Fruit fly (Drosophila melanogaster) whole organism, embryonic: ENCODE results near the gene CG7506.

Experiments used
- ATbp ChIP-seq: fragments of 200-800 bp; sonication (Bioruptor generic); optimal IDR thresholded peaks from 2 replicates; lab custom pipeline; 2017; ENCODE audit warnings: missing biosample characterization, mild to moderate bottlenecking, missing genetic modification characterization, missing genetic modification reagents
- Asciz ChIP-seq: fragments of 200-800 bp; sonication (Bioruptor generic); optimal IDR thresholded peaks from 2 replicates; lab custom pipeline; 2017; ENCODE audit warnings: missing biosample characterization, mild to moderate bottlenecking, missing genetic modification characterization, missing genetic modification reagents
- Atf3 ChIP-seq: fragments of 200-800 bp; sonication (Bioruptor generic); optimal IDR thresholded peaks from 3 replicates; lab custom pipeline; 2016; ENCODE audit warnings: missing biosample characterization, missing genetic modification characterization
- CG10267 ChIP-seq: fragments of 200-800 bp; sonication (Bioruptor generic); optimal IDR thresholded peaks from 2 replicates; lab custom pipeline; 2018; ENCODE audit warnings: missing biosample characterization, mild to moderate bottlenecking, missing genetic modification characterization, moderate library complexity
- CG12155 ChIP-seq: fragments of 200-800 bp; sonication (Bioruptor generic); optimal IDR thresholded peaks from 3 replicates; lab custom pipeline; 2016; ENCODE audit warnings: missing biosample characterization, missing genetic modification characterization
- CG12744 ChIP-seq: fragments of 200-800 bp; sonication (Bioruptor generic); optimal IDR thresholded peaks from 2 replicates; lab custom pipeline; 2016; ENCODE audit warnings: missing biosample characterization, missing genetic modification characterization
- CG1603 ChIP-seq: fragments of 200-800 bp; sonication (Bioruptor generic); optimal IDR thresholded peaks from 2 replicates; lab custom pipeline; 2019; ENCODE audit warnings: missing biosample characterization, mild to moderate bottlenecking, missing genetic modification characterization, moderate library complexity
- CG17359 ChIP-seq: fragments of 200-800 bp; sonication (Bioruptor generic); optimal IDR thresholded peaks from 3 replicates; lab custom pipeline; 2018; ENCODE audit warnings: missing biosample characterization, mild to moderate bottlenecking, missing genetic modification characterization, moderate library complexity
- CG2199 ChIP-seq: fragments of 200-800 bp; sonication (Bioruptor generic); IDR thresholded peaks from 3 replicates; pipeline ENCODE4 v1.3.6; 2022; ENCODE audit warnings: missing biosample characterization, missing genetic modification characterization
- CG3065 ChIP-seq: fragments of 200-800 bp; sonication (Bioruptor generic); optimal IDR thresholded peaks from 2 replicates; lab custom pipeline; 2016; ENCODE audit warnings: missing biosample characterization, missing genetic modification characterization
- CG31441 ChIP-seq: fragments of 200-800 bp; sonication (Bioruptor generic); IDR thresholded peaks from 2 replicates; pipeline ENCODE4 v1.3.6; 2022; ENCODE audit warnings: missing biosample characterization, missing genetic modification characterization
- CG3281 ChIP-seq: fragments of 200-800 bp; sonication (Bioruptor generic); optimal IDR thresholded peaks from 3 replicates; lab custom pipeline; 2017; ENCODE audit warnings: missing biosample characterization, mild to moderate bottlenecking, missing genetic modification characterization
- CG33557 ChIP-seq: fragments of 200-800 bp; sonication (Bioruptor generic); optimal IDR thresholded peaks from 2 replicates; lab custom pipeline; 2019; ENCODE audit warnings: missing biosample characterization, mild to moderate bottlenecking, missing genetic modification characterization, moderate library complexity
- CG34422 ChIP-seq: fragments of 200-800 bp; sonication (Bioruptor generic); IDR thresholded peaks from 3 replicates; pipeline ENCODE4 v1.3.6; 2022; ENCODE audit warnings: missing biosample characterization, missing genetic modification characterization
- CG9817 ChIP-seq: fragments of 200-800 bp; sonication (Bioruptor generic); optimal IDR thresholded peaks from 2 replicates; lab custom pipeline; 2018; ENCODE audit warnings: missing biosample characterization, mild to moderate bottlenecking, missing genetic modification characterization, moderate library complexity
- CoRest ChIP-seq: fragments of 200-800 bp; sonication (Bioruptor generic); optimal IDR thresholded peaks from 3 replicates; lab custom pipeline; 2018; ENCODE audit warnings: missing biosample characterization, mild to moderate bottlenecking, missing genetic modification characterization, moderate library complexity
- CrebB ChIP-seq: fragments of 200-800 bp; sonication (Bioruptor generic); optimal IDR thresholded peaks from 3 replicates; lab custom pipeline; 2018; ENCODE audit warnings: missing biosample characterization, mild to moderate bottlenecking, missing genetic modification characterization
- Dek ChIP-seq: fragments of 200-800 bp; sonication (Bioruptor generic); optimal IDR thresholded peaks from 3 replicates; lab custom pipeline; 2019; ENCODE audit warnings: missing biosample characterization, mild to moderate bottlenecking, missing genetic modification characterization, moderate library complexity
- E2f2 ChIP-seq: fragments of 200-800 bp; sonication (Bioruptor generic); IDR thresholded peaks from 2 replicates; pipeline ENCODE4 v1.3.6; 2022; ENCODE audit warnings: missing biosample characterization, missing genetic modification characterization
- Ets97D ChIP-seq: fragments of 200-800 bp; sonication (Bioruptor generic); optimal IDR thresholded peaks from 3 replicates; lab custom pipeline; 2016; ENCODE audit warnings: missing biosample characterization, missing genetic modification characterization
- GATAe ChIP-seq: fragments of 200-800 bp; sonication (Bioruptor generic); conservative IDR thresholded peaks from 2 replicates; pipeline ENCODE4 v1.3.6; 2022; ENCODE audit warnings: missing biosample characterization, missing genetic modification characterization
- Hr51 ChIP-seq, 2 experiments: fragments of 200-800 bp; sonication (Bioruptor generic); optimal IDR thresholded peaks; 2 replicates in 1 of 2; 3 replicates in 1 of 2; lab custom pipeline; 2016 to 2018; ENCODE audit warnings: missing biosample characterization in 2 of 2, missing genetic modification characterization in 2 of 2, mild to moderate bottlenecking in 1 of 2, moderate library complexity in 1 of 2
- Max ChIP-seq: fragments of 200-800 bp; sonication (Bioruptor generic); optimal IDR thresholded peaks from 2 replicates; lab custom pipeline; 2016; ENCODE audit warnings: missing biosample characterization, mild to moderate bottlenecking, missing genetic modification characterization
- Med ChIP-seq: fragments of 200-800 bp; sonication (Bioruptor generic); peaks from one replicate; lab custom pipeline; 2016; ENCODE audit warnings: missing biosample characterization, missing genetic modification characterization, mild to moderate bottlenecking, inconsistent platforms, moderate library complexity
- Mrtf ChIP-seq: fragments of 200-800 bp; sonication (Bioruptor generic); IDR thresholded peaks from 3 replicates; pipeline ENCODE4 v1.3.6; 2022; ENCODE audit warnings: missing biosample characterization, missing genetic modification characterization
- Sox100B ChIP-seq: fragments of 200-800 bp; sonication (Bioruptor generic); optimal IDR thresholded peaks from 3 replicates; lab custom pipeline; 2018; ENCODE audit warnings: missing biosample characterization, mild to moderate bottlenecking, missing genetic modification characterization
- Ssrp ChIP-seq: fragments of 200-800 bp; sonication (Bioruptor generic); optimal IDR thresholded peaks from 2 replicates; lab custom pipeline; 2018; ENCODE audit warnings: missing biosample characterization, mild to moderate bottlenecking, missing genetic modification characterization, moderate library complexity
- Usf ChIP-seq: fragments of 200-800 bp; sonication (Bioruptor generic); optimal IDR thresholded peaks from 2 replicates; lab custom pipeline; 2017; ENCODE audit warnings: missing genotype, missing biosample characterization, missing genetic modification characterization
- ap ChIP-seq: fragments of 200-800 bp; sonication (Bioruptor generic); IDR thresholded peaks from 2 replicates; pipeline ENCODE4 v1.3.6; 2022; ENCODE audit warnings: missing biosample characterization, missing genetic modification characterization
- btn ChIP-seq: fragments of 200-800 bp; sonication (Bioruptor generic); optimal IDR thresholded peaks from 2 replicates; lab custom pipeline; 2016; ENCODE audit warnings: missing biosample characterization, missing genetic modification characterization
- ci ChIP-seq: fragments of 200-800 bp; sonication (Bioruptor generic); IDR thresholded peaks from 3 replicates; pipeline ENCODE4 v1.3.6; 2022; ENCODE audit warnings: missing biosample characterization, missing genetic modification characterization
- dysf ChIP-seq: fragments of 200-800 bp; sonication (Bioruptor generic); IDR thresholded peaks from 3 replicates; pipeline ENCODE4 v1.3.6; 2022; ENCODE audit warnings: missing biosample characterization, missing genetic modification characterization
- en ChIP-seq: fragments of 200-800 bp; sonication (Bioruptor generic); optimal IDR thresholded peaks from 2 replicates; lab custom pipeline; 2016; ENCODE audit warnings: missing biosample characterization, missing genetic modification characterization
- grau ChIP-seq: fragments of 200-800 bp; optimal IDR thresholded peaks from 3 replicates; lab custom pipeline; 2019; ENCODE audit warnings: missing biosample characterization, mild to moderate bottlenecking, missing genetic modification characterization, moderate library complexity
- grn ChIP-seq: fragments of 200-800 bp; sonication (Bioruptor generic); optimal IDR thresholded peaks from 3 replicates; lab custom pipeline; 2017; ENCODE audit warnings: missing biosample characterization, missing genetic modification characterization
- gsb ChIP-seq: fragments of 200-800 bp; sonication (Bioruptor generic); IDR thresholded peaks from 2 replicates; pipeline ENCODE4 v1.3.6; 2022; ENCODE audit warnings: missing biosample characterization, missing genetic modification characterization
- gsb-n ChIP-seq: fragments of 200-800 bp; sonication (Bioruptor generic); optimal IDR thresholded peaks from 3 replicates; lab custom pipeline; 2018; ENCODE audit warnings: missing biosample characterization, mild to moderate bottlenecking, missing genetic modification characterization
- hkb ChIP-seq, 2 experiments: fragments of 200-800 bp in 1 of 2; fragments of >200 bp in 1 of 2; sonication (Bioruptor generic) in 1 of 2; IDR thresholded peaks in 1 of 2; optimal IDR thresholded peaks in 1 of 2; 2 replicates each; pipeline versions ENCODE4 v1.3.6 to Lab custom; 2017 to 2022; ENCODE audit warnings: missing biosample characterization in 1 of 2, missing genetic modification characterization in 1 of 2
- ind ChIP-seq: fragments of 200-800 bp; sonication (Bioruptor generic); optimal IDR thresholded peaks from 3 replicates; lab custom pipeline; 2016; ENCODE audit warnings: missing biosample characterization, missing genetic modification characterization
- jing ChIP-seq: fragments of 200-800 bp; sonication (Bioruptor generic); optimal IDR thresholded peaks from 2 replicates; lab custom pipeline; 2018; ENCODE audit warnings: missing biosample characterization, mild to moderate bottlenecking, missing genetic modification characterization
- lilli ChIP-seq: fragments of 200-800 bp; sonication (Bioruptor generic); optimal IDR thresholded peaks from 3 replicates; lab custom pipeline; 2016; ENCODE audit warnings: missing biosample characterization, missing genetic modification characterization
- pb ChIP-seq: fragments of 200-800 bp; sonication (Bioruptor generic); optimal IDR thresholded peaks from 3 replicates; lab custom pipeline; 2016; ENCODE audit warnings: missing biosample characterization, missing genetic modification characterization
- pum ChIP-seq: fragments of 200-800 bp; sonication (Bioruptor generic); optimal IDR thresholded peaks from 2 replicates; lab custom pipeline; 2016; ENCODE audit warnings: missing biosample characterization, missing genetic modification characterization
- ro ChIP-seq: fragments of 200-800 bp; sonication (Bioruptor generic); IDR thresholded peaks from 2 replicates; pipeline ENCODE4 v1.3.6; 2022; ENCODE audit warnings: missing biosample characterization, missing genetic modification characterization
- ssp ChIP-seq: fragments of 200-800 bp; sonication (Bioruptor generic); IDR thresholded peaks from 2 replicates; pipeline ENCODE4 v1.3.6; 2022; ENCODE audit warnings: missing biosample characterization, missing genetic modification characterization
- tll ChIP-seq, 2 experiments: fragments of 200-800 bp in 1 of 2; fragments of >200 bp in 1 of 2; sonication (Bioruptor generic) in 1 of 2; optimal IDR thresholded peaks; 2 replicates each; lab custom pipeline; 2017 to 2019; ENCODE audit warnings: missing biosample characterization in 2 of 2, missing genetic modification characterization in 2 of 2, mild to moderate bottlenecking in 1 of 2, moderate library complexity in 1 of 2
- ttk ChIP-seq: fragments of 200-800 bp; sonication (Bioruptor generic); IDR thresholded peaks from 2 replicates; pipeline ENCODE4 v2.1.2; 2022; ENCODE audit warnings: missing biosample characterization, missing genetic modification characterization
- yki ChIP-seq: fragments of >200 bp; optimal IDR thresholded peaks from 3 replicates; lab custom pipeline; 2018

CG7506 gene

dm6 chr3L:7639533-7639932 is 1.9 kb downstream of the CG7506 start (continued):
- TF ChIP-seq tll (GFP tag; optimal IDR thresholded peaks at IDR 0.05; lab: Kevin White, UChicago) (no peak), dysf (no peak), grau (tag; lab: Kevin White, UChicago) (no peak), jing (no peak), en (no peak), CG12744 (GFP tag; lab: Kevin White, UChicago) (no peak), Max (GFP tag; lab: Kevin White, UChicago) (no peak), lilli (GFP tag; lab: Kevin White, UChicago) (no peak), CG3065 (GFP tag; lab: Kevin White, UChicago) (no peak), Ets97D (no peak)

dm6 chr3L:7634743-7635469 is 6.5 kb downstream of the CG7506 start:
- TF ChIP-seq gsb-n (tag; lab: Kevin White, UChicago) (peak; percentile 40), pb (GFP tag; lab: Kevin White, UChicago) (peak; percentile 6), ssp (GFP tag; lab: Robert Waterston, UW) (0 out of 2 replicates have a peak, but pooled peaks have one; percentile 11), ci (GFP tag; lab: Robert Waterston, UW) (peak; percentile 33; the same call in 1 of the 3 replicates), Atf3 (GFP tag; lab: Kevin White, UChicago) (no peak), ATbp (peak; percentile 47), CG34422 (GFP tag; lab: Robert Waterston, UW) (no peak), CG10267 (peak; percentile 41), btn (peak; percentile 2), Mrtf (GFP tag; lab: Robert Waterston, UW) (no peak), ro (GFP tag; lab: Robert Waterston, UW) (no peak), ind (GFP tag; lab: Kevin White, UChicago) (peak; percentile 15), hkb (optimal IDR thresholded peaks at IDR 0.05; lab: Kevin White, UChicago) (no peak), hkb (GFP tag; IDR thresholded peaks at IDR 0.05; lab: Robert Waterston, UW) (peak; percentile 53; the same call in 1 of the 2 replicates), CG9817 (tag; lab: Kevin White, UChicago) (no peak), E2f2 (GFP tag; lab: Robert Waterston, UW) (no peak), pum (GFP tag; lab: Kevin White, UChicago) (peak; percentile 37), CG33557 (GFP tag; lab: Kevin White, UChicago) (no peak), Ssrp (tag; lab: Kevin White, UChicago) (peak; percentile 49), Asciz (peak; percentile 7), gsb (GFP tag; lab: Robert Waterston, UW) (no peak), grn (GFP tag; lab: Kevin White, UChicago) (peak; percentile 83), Hr51 (GFP tag; optimal IDR thresholded peaks at IDR 0.05; lab: Kevin White, UChicago) (peak in 1 of 2 experiments; percentile 24), CG17359 (tag; lab: Kevin White, UChicago) (peak; percentile 62), Med (GFP tag; lab: Kevin White, UChicago) (peak; percentile 76), Usf (GFP tag; lab: Kevin White, UChicago) (no peak), ttk (GFP tag; lab: Robert Waterston, UW) (peak; percentile 48; the same call in 1 of the 2 replicates), CrebB (tag; lab: Kevin White, UChicago) (no peak), Sox100B (GFP tag; lab: Kevin White, UChicago) (peak; percentile 46), CG1603 (tag; lab: Kevin White, UChicago) (peak; percentile 69), CG31441 (peak; percentile 49; the same call in 1 of the 2 replicates), CG12155 (no peak), ap (GFP tag; lab: Robert Waterston, UW) (0 out of 2 replicates have a peak, but pooled peaks have one; percentile 9), CG3281 (GFP tag; lab: Kevin White, UChicago) (no peak), Ets97D (no peak), GATAe (GFP tag; lab: Robert Waterston, UW) (no peak), CoRest (peak; percentile 38), yki (lab: Kevin White, UChicago) (no peak), CG2199 (GFP tag; lab: Robert Waterston, UW) (0 out of 3 replicates have a peak, but pooled peaks have one; percentile 35), Dek (tag; lab: Kevin White, UChicago) (no peak)
